Worm (Caenorhabditis elegans) whole organism, early embryonic: ENCODE measurements around the gene efk-1.

Experiments
- B0310.2 ChIP-seq: sonication (generic microtip); optimal IDR thresholded peaks from 2 replicates; lab custom pipeline; 2016; ENCODE audit warnings: mild to moderate bottlenecking, missing genetic modification characterization, missing compliant biosample characterization
- aly-1 ChIP-seq: sonication (generic microtip); optimal IDR thresholded peaks from 2 replicates; lab custom pipeline; 2016; ENCODE audit warnings: missing genetic modification characterization, missing compliant biosample characterization
- ama-1 ChIP-seq: fragments of 150-350 bp; optimal IDR thresholded peaks from 2 replicates; lab custom pipeline; 2014
- ets-7 ChIP-seq: sonication (generic microtip); optimal IDR thresholded peaks from 2 replicates; lab custom pipeline; 2016; ENCODE audit warnings: missing genotype, missing genetic modification characterization, missing compliant biosample characterization
- flt-1 ChIP-seq: fragments of 200-800 bp; sonication (Bioruptor generic); IDR thresholded peaks from 2 replicates; pipeline ENCODE4 v1.3.6; 2022; ENCODE audit warnings: missing genetic modification characterization, missing compliant biosample characterization
- hmg-4 ChIP-seq: fragments of 200-800 bp; sonication (Bioruptor generic); optimal IDR thresholded peaks from 2 replicates; lab custom pipeline; 2018; ENCODE audit warnings: mild to moderate bottlenecking, missing genetic modification characterization, missing compliant biosample characterization
- pes-1 ChIP-seq: fragments of 200-800 bp; sonication (Bioruptor generic); IDR thresholded peaks from 2 replicates; pipeline ENCODE4 v1.3.6; 2022; ENCODE audit warnings: missing genetic modification reagents, missing genetic modification characterization, missing compliant biosample characterization
- tbx-11 ChIP-seq: fragments of 200-800 bp; sonication (Bioruptor generic); IDR thresholded peaks from 2 replicates; pipeline ENCODE4 v1.3.6; 2022; ENCODE audit warnings: missing genetic modification characterization, missing compliant biosample characterization

ce11 chrIII:6180294-6180693 is 11.9 kb upstream of the efk-1 start:
- TF ChIP-seq tbx-11 (GFP tag; lab: Robert Waterston, UW) (no peak), ama-1 (lab: Kevin White, UChicago) (no peak), B0310.2 (tag; lab: Kevin White, UChicago) (no peak), aly-1 (no peak), pes-1 (GFP tag; lab: Robert Waterston, UW) (no peak), flt-1 (GFP tag; lab: Robert Waterston, UW) (no peak), ets-7 (no peak), hmg-4 (no peak)
